Fruit fly (Drosophila melanogaster) whole organism, embryonic: ENCODE measurements around the gene sdt.

Experiments used
- ATbp ChIP-seq: fragments of 200-800 bp; sonication (Bioruptor generic); optimal IDR thresholded peaks from 2 replicates; lab custom pipeline; 2017; ENCODE audit warnings: missing biosample characterization, mild to moderate bottlenecking, missing genetic modification characterization, missing genetic modification reagents
- CG10267 ChIP-seq: fragments of 200-800 bp; sonication (Bioruptor generic); optimal IDR thresholded peaks from 2 replicates; lab custom pipeline; 2018; ENCODE audit warnings: missing biosample characterization, mild to moderate bottlenecking, missing genetic modification characterization, moderate library complexity
- CG10366 ChIP-seq: fragments of 200-800 bp; sonication (Bioruptor generic); IDR thresholded peaks from 2 replicates; pipeline ENCODE4 v1.3.6; 2022; ENCODE audit warnings: missing biosample characterization, missing genetic modification characterization
- CG10462 ChIP-seq: fragments of 200-800 bp; sonication (Bioruptor generic); optimal IDR thresholded peaks from 2 replicates; lab custom pipeline; 2016; ENCODE audit warnings: missing biosample characterization, missing genetic modification characterization
- CG10543 ChIP-seq: fragments of 200-800 bp; sonication (Bioruptor generic); optimal IDR thresholded peaks from 3 replicates; lab custom pipeline; 2017; ENCODE audit warnings: missing biosample characterization, mild to moderate bottlenecking, missing genetic modification characterization, moderate library complexity
- CG11398 ChIP-seq: fragments of 200-800 bp; sonication (Bioruptor generic); optimal IDR thresholded peaks from 2 replicates; lab custom pipeline; 2016; ENCODE audit warnings: missing biosample characterization, missing genetic modification characterization
- CG11456 ChIP-seq: fragments of 200-800 bp; sonication (Bioruptor generic); IDR thresholded peaks from 3 replicates; pipeline ENCODE4 v1.3.6; 2022; ENCODE audit warnings: missing biosample characterization, missing genetic modification characterization
- CG12299 ChIP-seq: fragments of 200-800 bp; sonication (Bioruptor generic); optimal IDR thresholded peaks from 2 replicates; lab custom pipeline; 2018; ENCODE audit warnings: missing biosample characterization, mild to moderate bottlenecking, missing genetic modification characterization
- CG12391 ChIP-seq: fragments of 200-800 bp; sonication (Bioruptor generic); optimal IDR thresholded peaks from 3 replicates; lab custom pipeline; 2018; ENCODE audit warnings: missing biosample characterization, mild to moderate bottlenecking, missing genetic modification characterization, moderate library complexity
- CG12659 ChIP-seq: fragments of 200-800 bp; sonication (Bioruptor generic); optimal IDR thresholded peaks from 3 replicates; lab custom pipeline; 2017; ENCODE audit warnings: mild to moderate bottlenecking, missing biosample characterization, missing genetic modification reagents, missing genetic modification characterization
- CG12942 ChIP-seq: fragments of 200-800 bp; sonication (Bioruptor generic); optimal IDR thresholded peaks from 3 replicates; lab custom pipeline; 2016; ENCODE audit warnings: missing biosample characterization, missing genetic modification characterization
- CG17568 ChIP-seq: fragments of 200-800 bp; sonication (Bioruptor generic); optimal IDR thresholded peaks from 2 replicates; lab custom pipeline; 2018; ENCODE audit warnings: missing biosample characterization, mild to moderate bottlenecking, missing genetic modification characterization, moderate library complexity
- CG17612 ChIP-seq: fragments of 200-800 bp; sonication (Bioruptor generic); IDR thresholded peaks from 2 replicates; pipeline ENCODE4 v1.3.6; 2022; ENCODE audit warnings: missing biosample characterization, missing genetic modification characterization
- CG18764 ChIP-seq: fragments of 200-800 bp; sonication (Bioruptor generic); optimal IDR thresholded peaks from 3 replicates; lab custom pipeline; 2016; ENCODE audit warnings: missing biosample characterization, missing genetic modification characterization
- CG2116 ChIP-seq: fragments of 200-800 bp; sonication (Bioruptor generic); optimal IDR thresholded peaks from 3 replicates; lab custom pipeline; 2018; ENCODE audit warnings: missing biosample characterization, mild to moderate bottlenecking, missing genetic modification characterization
- CG2202 ChIP-seq: fragments of 200-800 bp; sonication (Bioruptor generic); optimal IDR thresholded peaks from 2 replicates; lab custom pipeline; 2018; ENCODE audit warnings: missing biosample characterization, mild to moderate bottlenecking, missing genetic modification characterization
- CG2889 ChIP-seq: fragments of 200-800 bp; sonication (Bioruptor generic); IDR thresholded peaks from 3 replicates; pipeline ENCODE4 v1.3.6; 2022; ENCODE audit warnings: missing biosample characterization, missing genetic modification characterization
- CG30403 ChIP-seq: fragments of 200-800 bp; sonication (Bioruptor generic); optimal IDR thresholded peaks from 3 replicates; lab custom pipeline; 2016; ENCODE audit warnings: missing biosample characterization, missing genetic modification characterization
- CG5953 ChIP-seq: fragments of 200-800 bp; sonication (Bioruptor generic); IDR thresholded peaks from 2 replicates; pipeline ENCODE4 v1.3.6; 2022; ENCODE audit warnings: missing biosample characterization, missing genetic modification characterization
- CG6254 ChIP-seq: fragments of 200-800 bp; sonication (Bioruptor generic); optimal IDR thresholded peaks from 3 replicates; lab custom pipeline; 2017; ENCODE audit warnings: mild to moderate bottlenecking, missing biosample characterization, missing genetic modification reagents, missing genetic modification characterization
- CG7745 ChIP-seq: fragments of 200-800 bp; sonication (Bioruptor generic); optimal IDR thresholded peaks from 2 replicates; lab custom pipeline; 2018; ENCODE audit warnings: missing biosample characterization, mild to moderate bottlenecking, missing genetic modification characterization, moderate library complexity
- CG9727 ChIP-seq: fragments of 200-800 bp; sonication (Bioruptor generic); optimal IDR thresholded peaks from 3 replicates; lab custom pipeline; 2017; ENCODE audit warnings: missing biosample characterization, mild to moderate bottlenecking, missing genetic modification characterization
- CrebB ChIP-seq: fragments of 200-800 bp; sonication (Bioruptor generic); optimal IDR thresholded peaks from 3 replicates; lab custom pipeline; 2018; ENCODE audit warnings: missing biosample characterization, mild to moderate bottlenecking, missing genetic modification characterization
- Dek ChIP-seq: fragments of 200-800 bp; sonication (Bioruptor generic); optimal IDR thresholded peaks from 3 replicates; lab custom pipeline; 2019; ENCODE audit warnings: missing biosample characterization, mild to moderate bottlenecking, missing genetic modification characterization, moderate library complexity
- HmgZ ChIP-seq: fragments of 200-800 bp; sonication (Bioruptor generic); optimal IDR thresholded peaks from 2 replicates; lab custom pipeline; 2018; ENCODE audit warnings: missing biosample characterization, mild to moderate bottlenecking, missing genetic modification characterization
- NfI ChIP-seq: fragments of 200-800 bp; sonication (Bioruptor generic); optimal IDR thresholded peaks from 3 replicates; lab custom pipeline; 2018; ENCODE audit warnings: missing biosample characterization, mild to moderate bottlenecking, missing genetic modification characterization, moderate library complexity
- Rx ChIP-seq: fragments of 200-800 bp; sonication (Bioruptor generic); IDR thresholded peaks from 2 replicates; pipeline ENCODE4 v1.3.6; 2022; ENCODE audit warnings: missing biosample characterization, missing genetic modification characterization
- Six4 ChIP-seq: fragments of 200-800 bp; sonication (Bioruptor generic); optimal IDR thresholded peaks from 2 replicates; lab custom pipeline; 2016; ENCODE audit warnings: missing biosample characterization, missing genetic modification characterization
- cad ChIP-seq: fragments of >200 bp; optimal IDR thresholded peaks from 2 replicates; lab custom pipeline; 2017; ENCODE audit warnings: missing biosample characterization, missing genetic modification characterization
- crol ChIP-seq: fragments of 200-800 bp; sonication (Bioruptor generic); IDR thresholded peaks from 2 replicates; pipeline ENCODE4 v1.3.6; 2022; ENCODE audit warnings: missing biosample characterization, missing genetic modification characterization
- dimm ChIP-seq: fragments of 200-800 bp; sonication (Bioruptor generic); IDR thresholded peaks from 2 replicates; pipeline ENCODE4 v1.3.6; 2022; ENCODE audit warnings: missing biosample characterization, missing genetic modification characterization
- dm ChIP-seq: fragments of 200-800 bp; sonication (Bioruptor generic); optimal IDR thresholded peaks from 3 replicates; lab custom pipeline; 2016; ENCODE audit warnings: missing biosample characterization, missing genetic modification characterization
- emc ChIP-seq: fragments of 200-800 bp; sonication (Bioruptor generic); optimal IDR thresholded peaks from 2 replicates; lab custom pipeline; 2016; ENCODE audit warnings: missing biosample characterization, missing genetic modification characterization
- fd102C ChIP-seq: fragments of 200-800 bp; sonication (Bioruptor generic); optimal IDR thresholded peaks from 2 replicates; lab custom pipeline; 2018; ENCODE audit warnings: missing biosample characterization, mild to moderate bottlenecking, missing genetic modification characterization, moderate library complexity
- h ChIP-seq: fragments of >200 bp; optimal IDR thresholded peaks from 2 replicates; lab custom pipeline; 2017
- lov ChIP-seq, 2 experiments: fragments of 200-800 bp in 1 of 2; fragments of >200 bp in 1 of 2; sonication (Bioruptor generic) in 1 of 2; IDR thresholded peaks in 1 of 2; optimal IDR thresholded peaks in 1 of 2; 2 replicates in 1 of 2; 3 replicates in 1 of 2; pipeline versions ENCODE4 v1.3.6 to Lab custom; 2017 to 2022; ENCODE audit warnings: missing biosample characterization in 1 of 2, missing genetic modification characterization in 1 of 2
- oc ChIP-seq: fragments of 200-800 bp; sonication (Bioruptor generic); optimal IDR thresholded peaks from 2 replicates; lab custom pipeline; 2018; ENCODE audit warnings: missing biosample characterization, mild to moderate bottlenecking, missing genetic modification characterization, moderate library complexity
- pho ChIP-seq: fragments of 200-800 bp; sonication (Bioruptor generic); optimal IDR thresholded peaks from 2 replicates; lab custom pipeline; 2016; ENCODE audit warnings: missing biosample characterization, missing genetic modification characterization
- run ChIP-seq: fragments of 200-800 bp; sonication (Bioruptor generic); optimal IDR thresholded peaks from 3 replicates; lab custom pipeline; 2018; ENCODE audit warnings: missing biosample characterization, mild to moderate bottlenecking, missing genetic modification characterization
- stc ChIP-seq: fragments of 200-800 bp; sonication (Bioruptor generic); IDR thresholded peaks from 2 replicates; pipeline ENCODE4 v1.3.6; 2022; ENCODE audit warnings: missing biosample characterization, missing genetic modification characterization
- stwl ChIP-seq: fragments of 200-800 bp; sonication (Bioruptor generic); optimal IDR thresholded peaks from 3 replicates; lab custom pipeline; 2018; ENCODE audit warnings: missing biosample characterization, mild to moderate bottlenecking, missing genetic modification characterization, moderate library complexity
- wor ChIP-seq: fragments of 200-800 bp; sonication (Bioruptor generic); IDR thresholded peaks from 2 replicates; pipeline ENCODE4 v1.3.6; 2022; ENCODE audit warnings: missing biosample characterization, missing genetic modification characterization
- zen2 ChIP-seq: fragments of 200-800 bp; sonication (Bioruptor generic); IDR thresholded peaks from 3 replicates; pipeline ENCODE4 v1.3.6; 2022; ENCODE audit warnings: missing biosample characterization, missing genetic modification characterization; ENCODE audit not compliant: partially characterized antibody

sdt gene

dm6 chrX:8145501-8146157 is 32.7 kb upstream of the sdt start, which contains the start of the genes alpha-PheRS and CG2129 (continued):
- TF ChIP-seq CG10267 (tag; lab: Kevin White, UChicago) = peak; percentile 51
- TF ChIP-seq CG12942 = no peak
- peak; percentile 36 for TF ChIP-seq CG30403 (GFP tag; lab: Kevin White, UChicago)
- TF ChIP-seq stc = no peak
- peak; percentile 18 for TF ChIP-seq NfI (GFP tag; lab: Kevin White, UChicago)
- no peak for TF ChIP-seq CG10462 (GFP tag; lab: Kevin White, UChicago)
- peak; percentile 70 for TF ChIP-seq HmgZ (tag; lab: Kevin White, UChicago)
- no peak for TF ChIP-seq h (lab: Kevin White, UChicago)
- TF ChIP-seq CG18764 (GFP tag; lab: Kevin White, UChicago) = no peak
- TF ChIP-seq CG10543 (GFP tag; lab: Kevin White, UChicago) = no peak
- TF ChIP-seq Rx (GFP tag; lab: Robert Waterston, UW) = no peak
- no peak for TF ChIP-seq CG2889 (GFP tag; lab: Robert Waterston, UW)
- TF ChIP-seq stwl (tag; lab: Kevin White, UChicago) = peak; percentile 25
- TF ChIP-seq crol = no peak
- no peak for TF ChIP-seq CG2202
- peak; percentile 13 for TF ChIP-seq CG12659
- peak; percentile 60 for TF ChIP-seq CG2116 (GFP tag; lab: Kevin White, UChicago)
- no peak for TF ChIP-seq CrebB (tag; lab: Kevin White, UChicago)
- no peak for TF ChIP-seq run (tag; lab: Kevin White, UChicago)
- peak; percentile 23 for TF ChIP-seq pho (GFP tag; lab: Kevin White, UChicago)
- peak; percentile 27 for TF ChIP-seq CG12299 (tag; lab: Kevin White, UChicago)
- no peak for TF ChIP-seq CG6254 (GFP tag; lab: Kevin White, UChicago)
- no peak for TF ChIP-seq CG17568 (GFP tag; lab: Kevin White, UChicago)
- no peak for TF ChIP-seq CG17612 (GFP tag; lab: Robert Waterston, UW)
- no peak for TF ChIP-seq emc (GFP tag; lab: Kevin White, UChicago)
- peak; percentile 3 for TF ChIP-seq Dek
- TF ChIP-seq CG12391 (tag; lab: Kevin White, UChicago) = peak; percentile 62
- no peak for TF ChIP-seq CG7745 (tag; lab: Kevin White, UChicago)
- TF ChIP-seq CG11456 = no peak
- TF ChIP-seq CG10366 (GFP tag; lab: Robert Waterston, UW) = 0 out of 2 replicates have a peak, but pooled peaks have one; percentile 27
- TF ChIP-seq Six4 (GFP tag; lab: Kevin White, UChicago) = no peak
- no peak for TF ChIP-seq CG11398 (GFP tag; lab: Kevin White, UChicago)
- no peak for TF ChIP-seq cad (GFP tag; lab: Kevin White, UChicago)
- TF ChIP-seq CG5953 = no peak
- TF ChIP-seq dm (GFP tag; lab: Kevin White, UChicago) = no peak
- no peak for TF ChIP-seq CG9727 (GFP tag; lab: Kevin White, UChicago)

dm6 chrX:8147649-8148048 is 30.7 kb upstream of the sdt start, which contains the start of gene CG15336:
TSS of gene CG15336 (plus strand) at chrX:8147949.
- TF ChIP-seq ATbp (GFP tag; lab: Kevin White, UChicago) = no peak
- no peak for TF ChIP-seq oc (tag; lab: Kevin White, UChicago)
- no peak for TF ChIP-seq wor
- TF ChIP-seq zen2 (GFP tag; lab: Robert Waterston, UW) = no peak
- TF ChIP-seq fd102C (GFP tag; lab: Kevin White, UChicago) = no peak
- TF ChIP-seq dimm (GFP tag; lab: Robert Waterston, UW) = no peak
- no peak for TF ChIP-seq CrebB (tag; lab: Kevin White, UChicago)
- no peak for TF ChIP-seq lov (optimal IDR thresholded peaks at IDR 0.05; lab: Kevin White, UChicago)
- TF ChIP-seq lov (GFP tag; IDR thresholded peaks at IDR 0.05; lab: Robert Waterston, UW) = no peak
